Fruit fly (Drosophila melanogaster): ENCODE results near the gene Gug.

Gug gene

dm6 chr3L:8506975-8507441, 57.3 kb downstream of the Gug start, which contains the start of gene CG43163 (continued):
- no peak for TF ChIP-seq tll (GFP tag; optimal IDR thresholded peaks at IDR 0.05)
- TF ChIP-seq prd (optimal IDR thresholded peaks at IDR 0.05) = no peak
- peak; percentile 77 for TF ChIP-seq prd (GFP tag; IDR thresholded peaks at IDR 0.05)
- peak; percentile 33 for TF ChIP-seq Oli (tag; optimal IDR thresholded peaks at IDR 0.05)
- TF ChIP-seq CG11504 (tag; optimal IDR thresholded peaks at IDR 0.05) = no peak
- TF ChIP-seq tgo (GFP tag; IDR thresholded peaks at IDR 0.05) = peak; percentile 60; the same call in 1 of the 3 replicates
- TF ChIP-seq bowl (GFP tag; IDR thresholded peaks at IDR 0.05) = no peak
- TF ChIP-seq CG17359 (tag; optimal IDR thresholded peaks at IDR 0.05) = peak; percentile 62
- TF ChIP-seq CG7928 (GFP tag; optimal IDR thresholded peaks at IDR 0.05) = no peak
- peak; percentile 50 for TF ChIP-seq sug (tag; optimal IDR thresholded peaks at IDR 0.05)
- TF ChIP-seq ranshi (GFP tag; IDR thresholded peaks at IDR 0.05) = peak; percentile 58; the same call in 1 of the 2 replicates
- TF ChIP-seq Dad (GFP tag; optimal IDR thresholded peaks at IDR 0.05) = no peak
- no peak for TF ChIP-seq CG9876 (GFP tag; optimal IDR thresholded peaks at IDR 0.05)
- TF ChIP-seq z (GFP tag; IDR thresholded peaks at IDR 0.05) = no peak
- TF ChIP-seq tio (GFP tag; optimal IDR thresholded peaks at IDR 0.05) = no peak
- TF ChIP-seq Gug (GFP tag; IDR thresholded peaks at IDR 0.05) = peak; percentile 57; the same call in 3 of the 4 replicates
- TF ChIP-seq D19B (GFP tag; optimal IDR thresholded peaks at IDR 0.05) = no peak
- no peak for TF ChIP-seq Kr (GFP tag; optimal IDR thresholded peaks at IDR 0.05)
- peak; percentile 68 for TF ChIP-seq Dek (tag; optimal IDR thresholded peaks at IDR 0.05)
- TF ChIP-seq jigr1 (GFP tag; IDR thresholded peaks at IDR 0.05) = no peak
- peak; percentile 93 for TF ChIP-seq Med (GFP tag)
- TF ChIP-seq inv (GFP tag; IDR thresholded peaks at IDR 0.05; ENCODE audit: partially characterized antibody) = no peak
- peak; percentile 56 for TF ChIP-seq Max (GFP tag; optimal IDR thresholded peaks at IDR 0.05)
- no peak for TF ChIP-seq p53 (GFP tag; optimal IDR thresholded peaks at IDR 0.05)
- TF ChIP-seq Pdp1 (GFP tag; optimal IDR thresholded peaks at IDR 0.05) = peak; percentile 23 to 66
- peak; percentile 73 for TF ChIP-seq CG9932 (GFP tag; IDR thresholded peaks at IDR 0.05)
- no peak for TF ChIP-seq ash1 (GFP tag; optimal IDR thresholded peaks at IDR 0.05)
- TF ChIP-seq ewg (GFP tag; optimal IDR thresholded peaks at IDR 0.05) = peak; percentile 13
- TF ChIP-seq CG12071 (GFP tag; optimal IDR thresholded peaks at IDR 0.05) = peak; percentile 43
- TF ChIP-seq cato (GFP tag; optimal IDR thresholded peaks at IDR 0.05; ENCODE audit: borderline replicate concordance) = peak; percentile 10
- TF ChIP-seq CG6175 (GFP tag; IDR thresholded peaks at IDR 0.05) = peak; percentile 92
- TF ChIP-seq croc (GFP tag; conservative IDR thresholded peaks at IDR 0.05) = no peak
- 0 out of 2 replicates have a peak, but pooled peaks have one; percentile 15 for TF ChIP-seq Dref (GFP tag; IDR thresholded peaks at IDR 0.05)
- no peak for TF ChIP-seq CG4404 (GFP tag; IDR thresholded peaks at IDR 0.05)
- peak; percentile 25 for TF ChIP-seq Mes4 (GFP tag; optimal IDR thresholded peaks at IDR 0.05)
- TF ChIP-seq CG11085 (GFP tag; IDR thresholded peaks at IDR 0.05) = peak; percentile 37; the same call in 1 of the 2 replicates
- TF ChIP-seq CG7987 (GFP tag; optimal IDR thresholded peaks at IDR 0.05) = peak; percentile 65
- no peak for TF ChIP-seq CG3163 (GFP tag; optimal IDR thresholded peaks at IDR 0.05)
- TF ChIP-seq CG34376 (GFP tag; optimal IDR thresholded peaks at IDR 0.05) = peak; percentile 7
- peak; percentile 65 for TF ChIP-seq E2f1 (GFP tag; IDR thresholded peaks at IDR 0.05)
- TF ChIP-seq CG17829 (tag; optimal IDR thresholded peaks at IDR 0.05) = peak; percentile 70
- peak; percentile 47 for TF ChIP-seq CrebB (tag; optimal IDR thresholded peaks at IDR 0.05)
- 0 out of 3 replicates have a peak, but pooled peaks have one; percentile 52 for TF ChIP-seq CG3726 (GFP tag; IDR thresholded peaks at IDR 0.05)
- no peak for TF ChIP-seq kni (GFP tag; optimal IDR thresholded peaks at IDR 0.05)
- TF ChIP-seq Eip74EF (GFP tag; optimal IDR thresholded peaks at IDR 0.05) = peak in 1 of 2 experiments; percentile 58
- TF ChIP-seq CG3281 (GFP tag; optimal IDR thresholded peaks at IDR 0.05) = peak; percentile 36
- TF ChIP-seq HLH54F (GFP tag; optimal IDR thresholded peaks at IDR 0.05) = peak; percentile 66
- TF ChIP-seq CG32532 (GFP tag; IDR thresholded peaks at IDR 0.05) = peak; percentile 78
- TF ChIP-seq Antp (GFP tag; optimal IDR thresholded peaks at IDR 0.05) = no peak
- peak; percentile 24 for TF ChIP-seq pum (GFP tag; optimal IDR thresholded peaks at IDR 0.05)

All from whole organism, embryonic.